Worm (Caenorhabditis elegans) whole organism, L1 larva: Measurements from ENCODE around the gene ptpn-22.

Source experiments
- C04F5.9 ChIP-seq: sonication (generic microtip); optimal IDR thresholded peaks from 2 replicates; lab custom pipeline; 2016; ENCODE audit warnings: missing genetic modification characterization, missing compliant biosample characterization
- C16A3.4 ChIP-seq: fragments of 150-350 bp; optimal IDR thresholded peaks from 2 replicates; lab custom pipeline; 2014; ENCODE audit warnings: missing biosample characterization, missing genetic modification characterization
- lsy-2 ChIP-seq, 2 experiments: fragments of 150-350 bp; optimal IDR thresholded peaks; 2 replicates each; lab custom pipeline; 2014; ENCODE audit warnings: missing biosample characterization in 2 of 2, missing genetic modification characterization in 2 of 2
- nhr-11 ChIP-seq: fragments of 150-350 bp; optimal IDR thresholded peaks from 2 replicates; lab custom pipeline; 2014; ENCODE audit warnings: missing biosample characterization, missing genetic modification characterization
- sptf-1 ChIP-seq: fragments of 150-350 bp; optimal IDR thresholded peaks from 2 replicates; lab custom pipeline; 2014; ENCODE audit warnings: missing biosample characterization, missing genetic modification characterization

DNA sequence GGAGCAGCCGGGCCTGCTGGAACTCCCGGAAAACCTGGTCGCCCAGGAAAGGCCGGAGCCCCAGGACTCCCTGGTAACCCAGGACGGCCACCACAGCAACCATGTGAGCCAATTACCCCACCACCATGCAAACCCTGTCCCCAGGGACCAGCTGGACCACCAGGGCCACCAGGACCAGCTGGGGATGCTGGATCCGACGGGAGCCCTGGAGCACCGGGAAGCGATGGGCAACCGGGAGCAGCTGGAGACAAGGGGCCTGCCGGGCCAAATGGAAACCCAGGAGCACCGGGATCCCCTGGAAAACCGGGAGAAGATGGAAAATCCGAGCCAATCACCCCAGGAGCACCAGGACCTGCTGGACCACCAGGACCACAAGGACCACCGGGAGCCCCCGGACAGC, 29.0 kb upstream of the ptpn-22 start:
- TF ChIP-seq C04F5.9 (tag; lab: Kevin White, UChicago) (no peak), sptf-1 (tag; lab: Kevin White, UChicago) (no peak), nhr-11 (tag; lab: Kevin White, UChicago) (no peak), C16A3.4 (no peak), lsy-2 (tag; optimal IDR thresholded peaks at IDR 0.05; lab: Kevin White, UChicago) (no peak)
